Fruit fly (Drosophila melanogaster) whole organism, adult: ENCODE results near the gene Toll-4.

Experiments
- CG12768 ChIP-seq: fragments of 200-800 bp; sonication (Bioruptor generic); optimal IDR thresholded peaks from 2 replicates; lab custom pipeline; 2017; ENCODE audit warnings: missing biosample characterization, missing genetic modification characterization, mild to moderate bottlenecking, moderate library complexity, missing genetic modification reagents
- CG1620 ChIP-seq: fragments of 200-800 bp; sonication (Bioruptor generic); optimal IDR thresholded peaks from 2 replicates; lab custom pipeline; 2016; ENCODE audit warnings: missing biosample characterization, missing genetic modification characterization
- CG33017 ChIP-seq: fragments of 200-800 bp; sonication (Bioruptor generic); optimal IDR thresholded peaks from 2 replicates; lab custom pipeline; 2018; ENCODE audit warnings: missing biosample characterization, mild to moderate bottlenecking, missing genetic modification characterization, moderate library complexity
- CG7045 ChIP-seq: fragments of 200-800 bp; sonication (Bioruptor generic); optimal IDR thresholded peaks from 2 replicates; lab custom pipeline; 2017; ENCODE audit warnings: missing biosample characterization, mild to moderate bottlenecking, missing genetic modification characterization
- Clk ChIP-seq: fragments of 200-800 bp; sonication (Bioruptor generic); optimal IDR thresholded peaks from 2 replicates; lab custom pipeline; 2017; ENCODE audit warnings: missing biosample characterization, missing genetic modification characterization
- Crg-1 ChIP-seq: fragments of 200-800 bp; sonication (Bioruptor generic); optimal IDR thresholded peaks from 2 replicates; lab custom pipeline; 2016; ENCODE audit warnings: missing biosample characterization, missing genetic modification characterization
- Hr96 ChIP-seq: fragments of 200-800 bp; sonication (Bioruptor generic); optimal IDR thresholded peaks from 2 replicates; lab custom pipeline; 2016; ENCODE audit warnings: missing biosample characterization, missing genetic modification characterization
- Mnt ChIP-seq: fragments of 200-800 bp; sonication (Bioruptor generic); optimal IDR thresholded peaks from 2 replicates; lab custom pipeline; 2016; ENCODE audit warnings: missing biosample characterization, mild to moderate bottlenecking, missing genetic modification characterization
- bab1 ChIP-seq: fragments of 200-800 bp; sonication (Bioruptor generic); optimal IDR thresholded peaks from 3 replicates; lab custom pipeline; 2019; ENCODE audit warnings: missing biosample characterization, mild to moderate bottlenecking, missing genetic modification characterization, moderate library complexity
- cic ChIP-seq: fragments of 200-800 bp; sonication (Bioruptor generic); optimal IDR thresholded peaks from 2 replicates; lab custom pipeline; 2017; ENCODE audit warnings: missing biosample characterization, mild to moderate bottlenecking, missing genetic modification characterization, moderate library complexity
- cnc ChIP-seq, 2 experiments: fragments of >200 bp; optimal IDR thresholded peaks; 2 replicates each; lab custom pipeline; 2017
- kay ChIP-seq: fragments of 200-800 bp; sonication (Bioruptor generic); peaks from one replicate; lab custom pipeline; 2016; ENCODE audit warnings: missing biosample characterization, missing genetic modification characterization, borderline replicate concordance
- ovo ChIP-seq: fragments of 200-800 bp; sonication (Bioruptor generic); optimal IDR thresholded peaks from 2 replicates; lab custom pipeline; 2016; ENCODE audit warnings: missing biosample characterization, missing genetic modification characterization

dm6 chr2L:9130934-9131333, 47.0 kb downstream of the Toll-4 start:
- TF ChIP-seq cic (GFP tag; lab: Kevin White, UChicago) (no peak), CG12768 (GFP tag; lab: Kevin White, UChicago) (no peak), CG7045 (no peak), cnc (optimal IDR thresholded peaks at IDR 0.05; lab: Kevin White, UChicago) (no peak), ovo (GFP tag; lab: Kevin White, UChicago) (no peak), CG1620 (no peak), Crg-1 (GFP tag; lab: Kevin White, UChicago) (no peak), Mnt (GFP tag; lab: Kevin White, UChicago) (no peak), CG33017 (tag; lab: Kevin White, UChicago) (no peak), bab1 (no peak), Hr96 (no peak), Clk (GFP tag; lab: Kevin White, UChicago) (no peak), kay (GFP tag; lab: Kevin White, UChicago) (no peak)
